Worm (Caenorhabditis elegans) whole organism, L2 larva: ENCODE results near the gene W06H8.6.

ENCODE experiments used
- C34F6.9 ChIP-seq: fragments of 150-350 bp; optimal IDR thresholded peaks from 2 replicates; lab custom pipeline; 2014; ENCODE audit warnings: missing biosample characterization, missing genetic modification characterization
- F13H6.1 ChIP-seq: sonication (generic microtip); optimal IDR thresholded peaks from 2 replicates; lab custom pipeline; 2016; ENCODE audit warnings: missing genetic modification characterization, missing compliant biosample characterization
- R02D3.7 ChIP-seq: fragments of 150-350 bp; optimal IDR thresholded peaks from 2 replicates; lab custom pipeline; 2014; ENCODE audit warnings: missing biosample characterization, missing genetic modification characterization
- ZK546.5 ChIP-seq: sonication (generic microtip); optimal IDR thresholded peaks from 2 replicates; lab custom pipeline; 2017; ENCODE audit warnings: missing biosample characterization, missing genetic modification characterization
- alr-1 ChIP-seq: fragments of 150-350 bp; optimal IDR thresholded peaks from 2 replicates; lab custom pipeline; 2014; ENCODE audit warnings: missing biosample characterization, missing genetic modification characterization
- aly-2 ChIP-seq: fragments of 150-350 bp; optimal IDR thresholded peaks from 2 replicates; lab custom pipeline; 2014; ENCODE audit warnings: missing biosample characterization, missing genetic modification characterization
- ama-1 ChIP-seq: fragments of 150-350 bp; optimal IDR thresholded peaks from 2 replicates; lab custom pipeline; 2018; ENCODE audit warnings: inconsistent platforms
- blmp-1 ChIP-seq: sonication (generic microtip); optimal IDR thresholded peaks from 2 replicates; lab custom pipeline; 2017; ENCODE audit warnings: missing genetic modification characterization, mild to moderate bottlenecking, missing compliant biosample characterization, antibody characterized with exemption, moderate library complexity; ENCODE audit not compliant: insufficient read depth
- ceh-16 ChIP-seq: fragments of 150-350 bp; optimal IDR thresholded peaks from 2 replicates; lab custom pipeline; 2014; ENCODE audit warnings: missing biosample characterization, missing genetic modification characterization
- ceh-82 ChIP-seq: fragments of 150-350 bp; optimal IDR thresholded peaks from 2 replicates; lab custom pipeline; 2014; ENCODE audit warnings: missing biosample characterization, missing genetic modification characterization
- crh-2 ChIP-seq: sonication (generic microtip); optimal IDR thresholded peaks from 2 replicates; lab custom pipeline; 2017; ENCODE audit warnings: missing biosample characterization, missing genetic modification characterization
- dmd-4 ChIP-seq: sonication (generic microtip); optimal IDR thresholded peaks from 2 replicates; lab custom pipeline; 2017; ENCODE audit warnings: missing biosample characterization, missing genetic modification characterization
- egl-27 ChIP-seq: sonication (generic microtip); optimal IDR thresholded peaks from 3 replicates; lab custom pipeline; 2017; ENCODE audit warnings: missing biosample characterization, missing genetic modification reagents, missing genetic modification characterization
- elt-1 ChIP-seq: fragments of 150-350 bp; optimal IDR thresholded peaks from 2 replicates; lab custom pipeline; 2014; ENCODE audit warnings: missing biosample characterization, missing genetic modification characterization
- elt-3 ChIP-seq: sonication (generic microtip); optimal IDR thresholded peaks from 2 replicates; lab custom pipeline; 2017; ENCODE audit warnings: missing biosample characterization, missing genetic modification characterization
- fos-1 ChIP-seq: fragments of 150-350 bp; optimal IDR thresholded peaks from 2 replicates; lab custom pipeline; 2014; ENCODE audit warnings: missing biosample characterization, missing genetic modification characterization
- gmeb-1 ChIP-seq: fragments of 150-350 bp; optimal IDR thresholded peaks from 2 replicates; lab custom pipeline; 2014; ENCODE audit warnings: missing biosample characterization, missing genetic modification characterization
- lin-11 ChIP-seq: fragments of 150-350 bp; sonication (generic microtip); optimal IDR thresholded peaks from 2 replicates; lab custom pipeline; 2014; ENCODE audit warnings: missing biosample characterization, missing genetic modification characterization, inconsistent platforms, mixed read lengths
- lsy-2 ChIP-seq, 2 experiments: fragments of 150-350 bp in 1 of 2; sonication (generic microtip) in 1 of 2; optimal IDR thresholded peaks; 2 replicates each; lab custom pipeline; 2014 to 2017; ENCODE audit warnings: missing biosample characterization in 2 of 2, missing genetic modification characterization in 2 of 2
- mab-5 ChIP-seq: fragments of 150-350 bp; optimal IDR thresholded peaks from 2 replicates; lab custom pipeline; 2014; ENCODE audit warnings: missing biosample characterization, missing genetic modification characterization
- mbf-1 ChIP-seq: sonication (generic microtip); optimal IDR thresholded peaks from 2 replicates; lab custom pipeline; 2017; ENCODE audit warnings: missing biosample characterization, missing genetic modification characterization
- mdl-1 ChIP-seq, 2 experiments: fragments of 150-350 bp in 1 of 2; sonication (generic microtip) in 1 of 2; optimal IDR thresholded peaks; 2 replicates each; lab custom pipeline; 2017; ENCODE audit warnings: missing biosample characterization in 2 of 2, missing genetic modification characterization in 2 of 2
- nhr-10 ChIP-seq: sonication (generic microtip); optimal IDR thresholded peaks from 2 replicates; lab custom pipeline; 2017; ENCODE audit warnings: missing biosample characterization, missing genetic modification characterization
- nhr-11 ChIP-seq: fragments of 150-350 bp; optimal IDR thresholded peaks from 2 replicates; lab custom pipeline; 2014; ENCODE audit warnings: missing biosample characterization, missing genetic modification characterization
- nhr-12 ChIP-seq: fragments of 150-350 bp; optimal IDR thresholded peaks from 2 replicates; lab custom pipeline; 2014; ENCODE audit warnings: missing biosample characterization, missing genetic modification characterization
- nhr-129 ChIP-seq: fragments of 150-350 bp; optimal IDR thresholded peaks from 2 replicates; lab custom pipeline; 2014; ENCODE audit warnings: missing biosample characterization, missing genetic modification characterization
- nhr-21 ChIP-seq: fragments of 150-350 bp; optimal IDR thresholded peaks from 2 replicates; lab custom pipeline; 2014; ENCODE audit warnings: missing biosample characterization, missing genetic modification characterization
- nhr-237 ChIP-seq: fragments of 150-350 bp; optimal IDR thresholded peaks from 2 replicates; lab custom pipeline; 2014; ENCODE audit warnings: missing biosample characterization, missing genetic modification characterization
- nhr-25 ChIP-seq: fragments of 150-350 bp; sonication (generic microtip); optimal IDR thresholded peaks from 3 replicates; lab custom pipeline; 2014; ENCODE audit warnings: missing biosample characterization, missing genetic modification characterization
- nhr-6 ChIP-seq: fragments of 150-350 bp; optimal IDR thresholded peaks from 2 replicates; lab custom pipeline; 2014; ENCODE audit warnings: missing biosample characterization, missing genetic modification characterization
- nhr-77 ChIP-seq: fragments of 150-350 bp; optimal IDR thresholded peaks from 2 replicates; lab custom pipeline; 2014; ENCODE audit warnings: missing biosample characterization, missing genetic modification characterization
- peb-1 ChIP-seq: fragments of 150-350 bp; optimal IDR thresholded peaks from 2 replicates; lab custom pipeline; 2014; ENCODE audit warnings: missing biosample characterization, missing genetic modification characterization
- sem-4 ChIP-seq: fragments of 150-350 bp; optimal IDR thresholded peaks from 2 replicates; lab custom pipeline; 2014; ENCODE audit warnings: missing biosample characterization, missing genetic modification reagents, missing genetic modification characterization
- skn-1 ChIP-seq: sonication (generic microtip); optimal IDR thresholded peaks from 2 replicates; lab custom pipeline; 2017; ENCODE audit warnings: missing biosample characterization, missing genetic modification characterization
- sma-3 ChIP-seq: sonication (generic microtip); optimal IDR thresholded peaks from 2 replicates; lab custom pipeline; 2016; ENCODE audit warnings: missing genetic modification reagents, missing genetic modification characterization, missing compliant biosample characterization
- sma-9 ChIP-seq, 2 experiments: fragments of 150-350 bp in 1 of 2; sonication (generic microtip) in 1 of 2; optimal IDR thresholded peaks; 2 replicates each; lab custom pipeline; 2014 to 2016; ENCODE audit warnings: missing genetic modification characterization in 2 of 2, mild to moderate bottlenecking in 1 of 2, missing biosample characterization in 1 of 2, missing compliant biosample characterization in 1 of 2, missing genetic modification reagents in 1 of 2, moderate library complexity in 1 of 2
- snpc-4 ChIP-seq: fragments of 150-350 bp; optimal IDR thresholded peaks from 2 replicates; lab custom pipeline; 2014; ENCODE audit warnings: missing biosample characterization, missing genetic modification characterization
- unc-39 ChIP-seq: fragments of 150-350 bp; optimal IDR thresholded peaks from 2 replicates; lab custom pipeline; 2014; ENCODE audit warnings: missing biosample characterization, missing genetic modification characterization
- unc-55 ChIP-seq: fragments of 150-350 bp; sonication (generic microtip); optimal IDR thresholded peaks from 3 replicates; lab custom pipeline; 2014; ENCODE audit warnings: missing biosample characterization, missing genetic modification reagents, missing genetic modification characterization
- unc-62 ChIP-seq: fragments of 150-350 bp; optimal IDR thresholded peaks from 2 replicates; lab custom pipeline; 2014; ENCODE audit warnings: missing biosample characterization, missing genetic modification reagents, missing genetic modification characterization
- zag-1 ChIP-seq: fragments of 150-350 bp; optimal IDR thresholded peaks from 2 replicates; lab custom pipeline; 2014; ENCODE audit warnings: missing biosample characterization, missing genetic modification characterization
- ztf-1 ChIP-seq: fragments of 200-800 bp; sonication (Bioruptor generic); conservative IDR thresholded peaks from 2 replicates; pipeline ENCODE4 v1.3.6; 2022; ENCODE audit warnings: missing genetic modification characterization, missing compliant biosample characterization
- ztf-11 ChIP-seq: sonication (generic microtip); optimal IDR thresholded peaks from 2 replicates; lab custom pipeline; 2017; ENCODE audit warnings: missing biosample characterization, missing genetic modification characterization
- ztf-4 ChIP-seq: fragments of 150-350 bp; optimal IDR thresholded peaks from 2 replicates; lab custom pipeline; 2014; ENCODE audit warnings: missing biosample characterization, missing genetic modification characterization

The W06H8.6 gene

ce11 chrV:6226530-6227125 is at the start of gene W06H8.6:
Gene W06H8.6, minus strand, starts transcription at chrV:6227010.
- TF ChIP-seq dmd-4 (tag; lab: Kevin White, UChicago) (no peak), nhr-129 (tag; lab: Kevin White, UChicago) (peak; percentile 3)

ce11 chrV:6276205-6276604 is 49.4 kb upstream of the W06H8.6 start, which contains the start of gene F31F7.1:
Gene F31F7.1, plus strand, starts transcription at chrV:6276439.
- no peak for TF ChIP-seq mab-5
- peak; percentile 70 for TF ChIP-seq gmeb-1 (tag; lab: Kevin White, UChicago)
- peak; percentile 62 for TF ChIP-seq ama-1 (lab: Kevin White, UChicago)
- TF ChIP-seq nhr-25 (tag; lab: Kevin White, UChicago) = peak; percentile 68
- TF ChIP-seq ceh-82 (tag; lab: Kevin White, UChicago) = no peak
- no peak for TF ChIP-seq nhr-237
- no peak for TF ChIP-seq dmd-4 (tag; lab: Kevin White, UChicago)
- peak in 1 of 2 experiments; percentile 50 for TF ChIP-seq lsy-2 (tag; optimal IDR thresholded peaks at IDR 0.05; lab: Kevin White, UChicago)
- peak; percentile 94 for TF ChIP-seq sma-9 (GFP tag; optimal IDR thresholded peaks at IDR 0.05; lab: Kevin White, UChicago)
- no peak for TF ChIP-seq sma-9 (tag; optimal IDR thresholded peaks at IDR 0.05; lab: Kevin White, UChicago)
- TF ChIP-seq fos-1 (tag; lab: Kevin White, UChicago) = peak; percentile 78
- peak; percentile 0 for TF ChIP-seq egl-27 (tag; lab: Kevin White, UChicago)
- TF ChIP-seq nhr-129 (tag; lab: Kevin White, UChicago) = peak; percentile 52
- peak; percentile 72 for TF ChIP-seq F13H6.1 (tag; lab: Kevin White, UChicago)
- peak; percentile 85 for TF ChIP-seq nhr-21 (tag; lab: Kevin White, UChicago)
- TF ChIP-seq unc-62 = no peak
- peak; percentile 12 for TF ChIP-seq skn-1 (tag; lab: Kevin White, UChicago)
- TF ChIP-seq sma-3 (GFP tag; lab: Kevin White, UChicago) = peak; percentile 84
- TF ChIP-seq nhr-77 (tag; lab: Kevin White, UChicago) = peak; percentile 22
- TF ChIP-seq crh-2 (tag; lab: Kevin White, UChicago) = peak; percentile 73
- TF ChIP-seq lin-11 = no peak
- TF ChIP-seq nhr-6 (tag; lab: Kevin White, UChicago) = peak; percentile 26
- TF ChIP-seq blmp-1 (tag; lab: Kevin White, UChicago) = peak; percentile 67
- TF ChIP-seq nhr-12 (tag; lab: Kevin White, UChicago) = no peak
- TF ChIP-seq mdl-1 (tag; optimal IDR thresholded peaks at IDR 0.05; lab: Kevin White, UChicago) = peak in 1 of 2 experiments; percentile 67
- TF ChIP-seq mbf-1 (tag; lab: Kevin White, UChicago) = no peak

- TF ChIP-seq unc-55 (GFP tag; lab: Kevin White, UChicago) = no peak
- no peak for TF ChIP-seq dmd-4 (tag; lab: Kevin White, UChicago)
- TF ChIP-seq nhr-129 (tag; lab: Kevin White, UChicago) = no peak
- no peak for TF ChIP-seq unc-62
- TF ChIP-seq C34F6.9 (tag; lab: Kevin White, UChicago) = no peak
- TF ChIP-seq ama-1 (lab: Kevin White, UChicago) = no peak
- TF ChIP-seq ceh-16 = no peak
- no peak for TF ChIP-seq nhr-77 (tag; lab: Kevin White, UChicago)
- peak; percentile 80 for TF ChIP-seq crh-2 (tag; lab: Kevin White, UChicago)
- TF ChIP-seq nhr-12 (tag; lab: Kevin White, UChicago) = no peak
- TF ChIP-seq F13H6.1 (tag; lab: Kevin White, UChicago) = peak; percentile 12
- TF ChIP-seq blmp-1 (tag; lab: Kevin White, UChicago) = peak; percentile 18
- no peak for TF ChIP-seq nhr-10 (tag; lab: Kevin White, UChicago)
- peak; percentile 89 for TF ChIP-seq fos-1 (tag; lab: Kevin White, UChicago)
- no peak for TF ChIP-seq R02D3.7
- TF ChIP-seq ztf-4 = no peak
- TF ChIP-seq aly-2 = no peak
- no peak for TF ChIP-seq ceh-82 (tag; lab: Kevin White, UChicago)
- TF ChIP-seq elt-1 (tag; lab: Kevin White, UChicago) = no peak
- TF ChIP-seq mab-5 = no peak
- peak; percentile 67 for TF ChIP-seq sma-3 (GFP tag; lab: Kevin White, UChicago)
- no peak for TF ChIP-seq nhr-237
- no peak for TF ChIP-seq ztf-11 (tag; lab: Kevin White, UChicago)
- peak; percentile 52 for TF ChIP-seq nhr-25 (tag; lab: Kevin White, UChicago)
- TF ChIP-seq nhr-11 (tag; lab: Kevin White, UChicago) = no peak
- TF ChIP-seq zag-1 (tag; lab: Kevin White, UChicago) = no peak
- TF ChIP-seq lin-11 = no peak
- TF ChIP-seq mbf-1 (tag; lab: Kevin White, UChicago) = no peak
- TF ChIP-seq ZK546.5 (tag; lab: Kevin White, UChicago) = no peak
- no peak for TF ChIP-seq ztf-1 (GFP tag; lab: Robert Waterston, UW)
- no peak for TF ChIP-seq snpc-4 (tag; lab: Kevin White, UChicago)
- TF ChIP-seq sma-9 (GFP tag; optimal IDR thresholded peaks at IDR 0.05; lab: Kevin White, UChicago) = peak; percentile 87
- TF ChIP-seq sma-9 (tag; optimal IDR thresholded peaks at IDR 0.05; lab: Kevin White, UChicago) = no peak
- no peak for TF ChIP-seq peb-1 (tag; lab: Kevin White, UChicago)
- TF ChIP-seq alr-1 (tag; lab: Kevin White, UChicago) = no peak
- peak; percentile 69 for TF ChIP-seq nhr-21 (tag; lab: Kevin White, UChicago)
- no peak for TF ChIP-seq unc-39 (tag; lab: Kevin White, UChicago)
- TF ChIP-seq sem-4 (tag; lab: Kevin White, UChicago) = no peak
- no peak for TF ChIP-seq elt-3 (tag; lab: Kevin White, UChicago)
- TF ChIP-seq mdl-1 (tag; optimal IDR thresholded peaks at IDR 0.05; lab: Kevin White, UChicago) = peak in 1 of 2 experiments; percentile 38
- no peak for TF ChIP-seq nhr-6 (tag; lab: Kevin White, UChicago)
- peak; percentile 50 for TF ChIP-seq gmeb-1 (tag; lab: Kevin White, UChicago)
- TF ChIP-seq lsy-2 (tag; optimal IDR thresholded peaks at IDR 0.05; lab: Kevin White, UChicago) = peak in 1 of 2 experiments; percentile 21
These were observed 48.4 kb upstream of the W06H8.6 start for ce11 chrV:6275209-6275608.
